Fruit fly (Drosophila melanogaster) whole organism, embryonic: ENCODE results near the gene CG33110.

Experiments
- Atf3 ChIP-seq: fragments of 200-800 bp; sonication (Bioruptor generic); optimal IDR thresholded peaks from 3 replicates; lab custom pipeline; 2016; ENCODE audit warnings: missing biosample characterization, missing genetic modification characterization
- B-H2 ChIP-seq: fragments of 200-800 bp; sonication (Bioruptor generic); optimal IDR thresholded peaks from 2 replicates; lab custom pipeline; 2018; ENCODE audit warnings: missing biosample characterization, mild to moderate bottlenecking, missing genetic modification characterization
- CG1024 ChIP-seq: fragments of 200-800 bp; sonication (Bioruptor generic); IDR thresholded peaks from 2 replicates; pipeline ENCODE4 v1.3.6; 2022; ENCODE audit warnings: missing biosample characterization, missing genetic modification characterization
- CG10543 ChIP-seq: fragments of 200-800 bp; sonication (Bioruptor generic); optimal IDR thresholded peaks from 3 replicates; lab custom pipeline; 2017; ENCODE audit warnings: missing biosample characterization, mild to moderate bottlenecking, missing genetic modification characterization, moderate library complexity
- CG11504 ChIP-seq: fragments of 200-800 bp; sonication (Bioruptor generic); optimal IDR thresholded peaks from 3 replicates; lab custom pipeline; 2019; ENCODE audit warnings: missing biosample characterization, mild to moderate bottlenecking, missing genetic modification characterization, moderate library complexity
- CG12155 ChIP-seq: fragments of 200-800 bp; sonication (Bioruptor generic); optimal IDR thresholded peaks from 3 replicates; lab custom pipeline; 2016; ENCODE audit warnings: missing biosample characterization, missing genetic modification characterization
- CG1233 ChIP-seq: fragments of 200-800 bp; sonication (Bioruptor generic); optimal IDR thresholded peaks from 4 replicates; lab custom pipeline; 2018; ENCODE audit warnings: missing biosample characterization, mild to moderate bottlenecking, missing genetic modification characterization
- CG13123 ChIP-seq: fragments of 200-800 bp; sonication (Bioruptor generic); optimal IDR thresholded peaks from 2 replicates; lab custom pipeline; 2016; ENCODE audit warnings: missing biosample characterization, missing genetic modification characterization
- CG2116 ChIP-seq: fragments of 200-800 bp; sonication (Bioruptor generic); optimal IDR thresholded peaks from 3 replicates; lab custom pipeline; 2018; ENCODE audit warnings: missing biosample characterization, mild to moderate bottlenecking, missing genetic modification characterization
- CG3163 ChIP-seq: fragments of 200-800 bp; sonication (Bioruptor generic); optimal IDR thresholded peaks from 3 replicates; lab custom pipeline; 2016; ENCODE audit warnings: missing biosample characterization, missing genetic modification characterization
- CG3407 ChIP-seq: fragments of 200-800 bp; sonication (Bioruptor generic); optimal IDR thresholded peaks from 2 replicates; lab custom pipeline; 2018; ENCODE audit warnings: missing biosample characterization, mild to moderate bottlenecking, missing genetic modification characterization
- CG4282 ChIP-seq: fragments of 200-800 bp; sonication (Bioruptor generic); optimal IDR thresholded peaks from 2 replicates; lab custom pipeline; 2016; ENCODE audit warnings: missing biosample characterization, missing genetic modification characterization
- CG4328 ChIP-seq: fragments of 200-800 bp; sonication (Bioruptor generic); optimal IDR thresholded peaks from 3 replicates; lab custom pipeline; 2017; ENCODE audit warnings: missing biosample characterization, missing genetic modification reagents, missing genetic modification characterization
- CG4360 ChIP-seq: fragments of 200-800 bp; sonication (Bioruptor generic); IDR thresholded peaks from 2 replicates; pipeline ENCODE4 v1.3.6; 2022; ENCODE audit warnings: missing biosample characterization, missing genetic modification characterization
- CG4730 ChIP-seq: fragments of 200-800 bp; sonication (Bioruptor generic); IDR thresholded peaks from 2 replicates; pipeline ENCODE4 v1.3.6; 2022; ENCODE audit warnings: missing biosample characterization, missing genetic modification characterization
- CG6854 ChIP-seq: fragments of 200-800 bp; sonication (Bioruptor generic); optimal IDR thresholded peaks from 3 replicates; lab custom pipeline; 2017; ENCODE audit warnings: missing biosample characterization, mild to moderate bottlenecking, missing genetic modification characterization
- CG7357 ChIP-seq: fragments of 200-800 bp; sonication (Bioruptor generic); IDR thresholded peaks from 3 replicates; pipeline ENCODE4 v1.3.6; 2022; ENCODE audit warnings: missing biosample characterization, missing genetic modification characterization
- CG8281 ChIP-seq: fragments of 200-800 bp; sonication (Bioruptor generic); optimal IDR thresholded peaks from 2 replicates; lab custom pipeline; 2018; ENCODE audit warnings: missing biosample characterization, mild to moderate bottlenecking, missing genetic modification characterization, moderate library complexity
- CG8290 ChIP-seq, 3 experiments: fragments of 200-800 bp; sonication (Bioruptor generic); optimal IDR thresholded peaks; 2 replicates each; lab custom pipeline; 2016 to 2019; ENCODE audit warnings: missing biosample characterization in 3 of 3, missing genetic modification characterization in 3 of 3, mild to moderate bottlenecking in 2 of 3, moderate library complexity in 1 of 3
- CG8944 ChIP-seq: fragments of 200-800 bp; sonication (Bioruptor generic); optimal IDR thresholded peaks from 3 replicates; lab custom pipeline; 2016; ENCODE audit warnings: missing biosample characterization, missing genetic modification characterization
- CG9437 ChIP-seq: fragments of 200-800 bp; sonication (Bioruptor generic); optimal IDR thresholded peaks from 2 replicates; lab custom pipeline; 2018; ENCODE audit warnings: missing biosample characterization, mild to moderate bottlenecking, missing genetic modification characterization
- Deaf1 ChIP-seq: fragments of 200-800 bp; optimal IDR thresholded peaks from 3 replicates; lab custom pipeline; 2019; ENCODE audit warnings: missing biosample characterization, mild to moderate bottlenecking, missing genetic modification characterization, moderate library complexity
- Dfd ChIP-seq, 2 experiments: fragments of >200 bp; optimal IDR thresholded peaks; 2 replicates each; lab custom pipeline; 2017; ENCODE audit warnings: missing biosample characterization in 2 of 2, missing genetic modification characterization in 2 of 2
- Elba2 ChIP-seq: fragments of 200-800 bp; sonication (Bioruptor generic); optimal IDR thresholded peaks from 3 replicates; lab custom pipeline; 2016; ENCODE audit warnings: missing biosample characterization, missing genetic modification characterization
- HLHmδ ChIP-seq: fragments of 200-800 bp; sonication (Bioruptor generic); optimal IDR thresholded peaks from 2 replicates; lab custom pipeline; 2018; ENCODE audit warnings: missing biosample characterization, mild to moderate bottlenecking, missing genetic modification characterization, moderate library complexity
- Hmx ChIP-seq: fragments of 200-800 bp; sonication (Bioruptor generic); optimal IDR thresholded peaks from 2 replicates; lab custom pipeline; 2016; ENCODE audit warnings: missing biosample characterization, missing genetic modification characterization
- Hr39 ChIP-seq: fragments of >200 bp; optimal IDR thresholded peaks from 2 replicates; lab custom pipeline; 2017
- Med ChIP-seq: fragments of 200-800 bp; sonication (Bioruptor generic); peaks from one replicate; lab custom pipeline; 2016; ENCODE audit warnings: missing biosample characterization, missing genetic modification characterization, mild to moderate bottlenecking, inconsistent platforms, moderate library complexity
- Rx ChIP-seq: fragments of 200-800 bp; sonication (Bioruptor generic); IDR thresholded peaks from 2 replicates; pipeline ENCODE4 v1.3.6; 2022; ENCODE audit warnings: missing biosample characterization, missing genetic modification characterization
- Taf1 ChIP-seq: fragments of 200-800 bp; sonication (Bioruptor generic); IDR thresholded peaks from 2 replicates; pipeline ENCODE4 v1.3.6; 2022; ENCODE audit warnings: missing biosample characterization, missing genetic modification characterization
- Trl ChIP-seq, 3 experiments: fragments of >200 bp in 2 of 3; fragments of 200-800 bp in 1 of 3; sonication (Bioruptor generic) in 1 of 3; optimal IDR thresholded peaks; 2 replicates in 1 of 3; 3 replicates in 2 of 3; lab custom pipeline; 2016 to 2017; ENCODE audit warnings: missing biosample characterization in 1 of 3, missing genetic modification characterization in 1 of 3
- br ChIP-seq: fragments of >200 bp; optimal IDR thresholded peaks from 2 replicates; lab custom pipeline; 2017
- crc ChIP-seq: fragments of 200-800 bp; sonication (Bioruptor generic); optimal IDR thresholded peaks from 2 replicates; lab custom pipeline; 2016; ENCODE audit warnings: missing biosample characterization, missing genetic modification characterization
- croc ChIP-seq: fragments of 200-800 bp; sonication (Bioruptor generic); conservative IDR thresholded peaks from 3 replicates; pipeline ENCODE4 v1.3.6; 2022; ENCODE audit warnings: missing biosample characterization, missing genetic modification characterization
- crol ChIP-seq: fragments of 200-800 bp; sonication (Bioruptor generic); IDR thresholded peaks from 2 replicates; pipeline ENCODE4 v1.3.6; 2022; ENCODE audit warnings: missing biosample characterization, missing genetic modification characterization
- dan ChIP-seq: fragments of 200-800 bp; sonication (Bioruptor generic); IDR thresholded peaks from 2 replicates; pipeline ENCODE4 v1.3.6; 2022; ENCODE audit warnings: missing biosample characterization, missing genetic modification characterization
- ems ChIP-seq: fragments of 200-800 bp; sonication (Bioruptor generic); optimal IDR thresholded peaks from 3 replicates; lab custom pipeline; 2016; ENCODE audit warnings: missing biosample characterization, missing genetic modification characterization
- fd96Cb ChIP-seq: fragments of 200-800 bp; sonication (Bioruptor generic); optimal IDR thresholded peaks from 2 replicates; lab custom pipeline; 2018; ENCODE audit warnings: missing biosample characterization, mild to moderate bottlenecking, missing genetic modification characterization, moderate library complexity
- ftz-f1 ChIP-seq: fragments of 200-800 bp; sonication (Bioruptor generic); optimal IDR thresholded peaks from 2 replicates; lab custom pipeline; 2016; ENCODE audit warnings: missing biosample characterization, missing genetic modification characterization
- grn ChIP-seq: fragments of 200-800 bp; sonication (Bioruptor generic); optimal IDR thresholded peaks from 3 replicates; lab custom pipeline; 2017; ENCODE audit warnings: missing biosample characterization, missing genetic modification characterization
- ham ChIP-seq: fragments of 200-800 bp; sonication (Bioruptor generic); IDR thresholded peaks from 2 replicates; pipeline ENCODE4 v1.3.6; 2022; ENCODE audit warnings: missing biosample characterization, missing genetic modification characterization
- ind ChIP-seq: fragments of 200-800 bp; sonication (Bioruptor generic); optimal IDR thresholded peaks from 3 replicates; lab custom pipeline; 2016; ENCODE audit warnings: missing biosample characterization, missing genetic modification characterization
- lola ChIP-seq, 3 experiments: fragments of >200 bp in 2 of 3; fragments of 200-800 bp in 1 of 3; sonication (Bioruptor generic) in 1 of 3; optimal IDR thresholded peaks; 2 replicates each; lab custom pipeline; 2017 to 2019; ENCODE audit warnings: missing biosample characterization in 3 of 3, missing genetic modification characterization in 3 of 3, mild to moderate bottlenecking in 1 of 3, moderate library complexity in 1 of 3
- onecut ChIP-seq: fragments of 200-800 bp; sonication (Bioruptor generic); IDR thresholded peaks from 2 replicates; pipeline ENCODE4 v1.3.6; 2022; ENCODE audit warnings: missing biosample characterization, missing genetic modification characterization
- pfk ChIP-seq: fragments of 200-800 bp; sonication (Bioruptor generic); optimal IDR thresholded peaks from 2 replicates; lab custom pipeline; 2018; ENCODE audit warnings: missing biosample characterization, mild to moderate bottlenecking, missing genetic modification characterization, moderate library complexity
- repo ChIP-seq: fragments of 200-800 bp; sonication (Bioruptor generic); optimal IDR thresholded peaks from 2 replicates; lab custom pipeline; 2016; ENCODE audit warnings: missing biosample characterization, missing genetic modification characterization
- sim ChIP-seq: fragments of 200-800 bp; sonication (Bioruptor generic); IDR thresholded peaks from 2 replicates; pipeline ENCODE4 v1.3.6; 2022; ENCODE audit warnings: missing biosample characterization, missing genetic modification characterization
- sisA ChIP-seq: fragments of 200-800 bp; sonication (Bioruptor generic); IDR thresholded peaks from 2 replicates; pipeline ENCODE4 v1.3.6; 2022; ENCODE audit warnings: missing biosample characterization, missing genetic modification characterization
- sna ChIP-seq: fragments of 200-800 bp; sonication (Bioruptor generic); IDR thresholded peaks from 2 replicates; pipeline ENCODE4 v1.3.6; 2022; ENCODE audit warnings: missing biosample characterization, missing genetic modification characterization; ENCODE audit not compliant: partially characterized antibody
- sr ChIP-seq: fragments of 200-800 bp; sonication (Bioruptor generic); IDR thresholded peaks from 3 replicates; pipeline ENCODE4 v1.3.6; 2022; ENCODE audit warnings: missing biosample characterization, missing genetic modification characterization

CG33110 gene

DNA sequence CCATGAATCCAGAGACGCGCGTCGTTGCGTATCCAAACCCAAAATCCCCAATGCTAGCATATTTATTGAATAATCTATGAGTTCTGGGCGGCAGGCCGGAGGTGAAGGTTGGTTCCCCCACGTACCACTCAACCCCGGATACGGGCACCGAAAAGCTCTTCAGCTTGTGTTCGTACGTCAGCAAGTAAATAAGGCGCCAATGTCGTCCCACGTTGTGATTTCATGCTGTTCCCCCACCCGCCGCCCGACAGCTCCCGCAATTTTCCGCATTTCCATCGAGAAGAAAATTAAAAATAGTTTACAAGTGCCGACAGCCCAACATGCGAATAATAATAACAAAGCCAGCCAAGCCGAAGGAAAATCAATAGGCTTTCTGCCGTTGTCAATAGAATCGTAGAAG is 28.8 kb downstream of the CG33110 start (continued):
- TF ChIP-seq crol (0 out of 2 replicates have a peak, but pooled peaks have one; percentile 39), br (lab: Kevin White, UChicago) (no peak), HLHmδ (GFP tag; lab: Kevin White, UChicago) (no peak), Deaf1 (tag; lab: Kevin White, UChicago) (no peak), CG3163 (no peak), pfk (no peak), Rx (no peak), CG10543 (GFP tag; lab: Kevin White, UChicago) (peak; percentile 62), sr (GFP tag; lab: Robert Waterston, UW) (peak; percentile 93), Taf1 (GFP tag; lab: Robert Waterston, UW) (no peak), ems (GFP tag; lab: Kevin White, UChicago) (no peak), Elba2 (GFP tag; lab: Kevin White, UChicago) (no peak), ftz-f1 (GFP tag; lab: Kevin White, UChicago) (peak; percentile 61), grn (no peak), Med (peak; percentile 1), CG9437 (GFP tag; lab: Kevin White, UChicago) (no peak), ham (GFP tag; lab: Robert Waterston, UW) (no peak), CG8281 (tag; lab: Kevin White, UChicago) (no peak), CG1233 (no peak), sim (GFP tag; lab: Robert Waterston, UW) (no peak), ind (GFP tag; lab: Kevin White, UChicago) (no peak), CG13123 (no peak), crc (no peak), CG4282 (GFP tag; lab: Kevin White, UChicago) (no peak), CG1024 (GFP tag; lab: Robert Waterston, UW) (no peak), Trl (optimal IDR thresholded peaks at IDR 0.05; lab: Kevin White, UChicago) (no peak), Trl (GFP tag; optimal IDR thresholded peaks at IDR 0.05; lab: Kevin White, UChicago) (no peak), Dfd (GFP tag; optimal IDR thresholded peaks at IDR 0.05; lab: Kevin White, UChicago) (no peak)

DNA sequence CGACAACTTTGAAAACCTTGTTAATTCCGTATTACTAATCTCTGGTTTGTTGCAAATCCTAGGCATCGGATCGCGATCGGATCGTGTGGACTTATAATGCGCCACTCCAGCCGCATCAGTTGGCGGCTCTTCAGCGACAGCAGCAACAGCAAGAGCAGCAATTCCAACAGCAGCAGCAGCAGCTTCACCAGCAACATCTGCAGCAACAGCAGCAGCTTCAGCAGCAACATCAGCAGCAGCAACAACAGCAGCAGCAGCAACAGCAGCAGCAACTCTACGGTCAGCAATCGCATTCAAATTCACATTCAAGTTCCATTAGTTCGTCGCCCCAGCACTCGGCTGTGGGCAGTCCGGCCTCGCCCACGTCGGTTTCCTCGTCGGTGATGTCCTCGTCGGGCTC is 32.8 kb downstream of the CG33110 start:
- no peak for TF ChIP-seq CG4730 (GFP tag; lab: Robert Waterston, UW)
- peak in 1 of 2 experiments; percentile 23 for TF ChIP-seq Dfd (GFP tag; optimal IDR thresholded peaks at IDR 0.05; lab: Kevin White, UChicago)

DNA sequence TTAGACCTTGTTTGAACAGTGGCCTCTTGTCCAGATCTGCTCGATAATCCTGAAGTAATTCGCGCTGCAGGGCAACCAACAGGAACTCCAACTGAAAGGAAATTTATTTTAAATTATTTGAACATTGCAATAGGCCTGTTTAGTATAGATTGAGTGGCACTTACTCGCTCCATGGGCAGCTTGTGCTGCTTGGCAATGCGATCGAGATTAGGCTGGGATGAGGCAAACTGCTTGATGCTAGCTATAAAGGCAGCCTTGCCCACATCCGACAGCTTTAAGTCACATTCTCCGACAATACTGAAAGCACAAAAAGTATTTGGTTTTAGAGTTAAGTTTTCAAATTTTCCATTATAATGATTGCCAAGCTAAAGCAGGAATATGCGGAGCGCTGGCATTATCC is 39.2 kb downstream of the CG33110 start, which contains the start of gene CG13843:
Gene CG13843 (plus strand): TSS at position 301 of the 400 bp plus-strand sequence.
- TF ChIP-seq onecut (GFP tag; lab: Robert Waterston, UW), result no peak
- no peak for TF ChIP-seq CG8290 (GFP tag; optimal IDR thresholded peaks at IDR 0.05; lab: Kevin White, UChicago)
- TF ChIP-seq CG8290 (tag; optimal IDR thresholded peaks at IDR 0.05; lab: Kevin White, UChicago), result no peak
- no peak for TF ChIP-seq CG3407 (GFP tag; lab: Kevin White, UChicago)
- no peak for TF ChIP-seq CG13123
- no peak for TF ChIP-seq CG8944
- no peak for TF ChIP-seq CG11504
- TF ChIP-seq CG6854 (GFP tag; lab: Kevin White, UChicago), result no peak
- TF ChIP-seq CG4328 (GFP tag; lab: Kevin White, UChicago), result no peak
- no peak for TF ChIP-seq lola (GFP tag; optimal IDR thresholded peaks at IDR 0.05; lab: Kevin White, UChicago)
- no peak for TF ChIP-seq CG2116 (GFP tag; lab: Kevin White, UChicago)

DNA sequence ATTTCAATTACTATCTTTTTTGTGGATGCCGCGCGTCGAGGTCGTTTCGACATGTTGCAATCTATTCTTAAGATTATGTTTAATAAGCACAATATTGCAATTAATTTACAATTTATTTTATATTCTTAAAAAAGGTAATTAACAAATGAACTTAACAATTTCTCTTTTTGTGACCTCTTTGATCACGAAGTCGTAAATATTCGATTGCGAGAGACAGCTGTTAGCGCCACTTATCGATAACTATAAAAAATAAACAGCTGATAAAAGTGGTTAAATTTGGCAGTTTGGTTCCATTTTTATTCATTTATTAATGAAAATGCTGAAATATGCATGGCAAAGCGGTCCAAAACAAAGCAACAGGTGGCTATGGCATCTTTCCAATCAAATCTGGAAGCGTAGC is 43.5 kb downstream of the CG33110 start, which contains the start of the genes CG31156 and mRRF2:
Gene CG31156 (minus strand): TSS at position 209 of the 400 bp plus-strand sequence.
Gene mRRF2 (plus strand): TSS at position 239 of the 400 bp plus-strand sequence.
- no peak for TF ChIP-seq Atf3 (GFP tag; lab: Kevin White, UChicago)
- no peak for TF ChIP-seq CG7357 (GFP tag; lab: Robert Waterston, UW)
- TF ChIP-seq sisA (GFP tag; lab: Robert Waterston, UW), result no peak
- TF ChIP-seq fd96Cb (tag; lab: Kevin White, UChicago), result no peak
- TF ChIP-seq lola (GFP tag; optimal IDR thresholded peaks at IDR 0.05; lab: Kevin White, UChicago), result no peak
- no peak for TF ChIP-seq dan (GFP tag; lab: Robert Waterston, UW)
- TF ChIP-seq B-H2 (GFP tag; lab: Kevin White, UChicago), result no peak
- TF ChIP-seq CG4360 (GFP tag; lab: Robert Waterston, UW), result no peak
- TF ChIP-seq CG12155, result no peak
- TF ChIP-seq sna, result 0 out of 2 replicates have a peak, but pooled peaks have one; percentile 44
- no peak for TF ChIP-seq Hmx
- no peak for TF ChIP-seq Hr39 (lab: Kevin White, UChicago)
- no peak for TF ChIP-seq repo (GFP tag; lab: Kevin White, UChicago)
- no peak for TF ChIP-seq croc (GFP tag; lab: Robert Waterston, UW)
